Fruit fly (Drosophila melanogaster): ENCODE results near the gene CG6793.
A peak's percentile ranks its signal among the peaks of the same experiment; 100 is the strongest.

CG6793 gene

dm6 chr3L:12057585-12057984 is 15.4 kb downstream of the CG6793 start (continued):
- TF ChIP-seq wdn (GFP tag; IDR thresholded peaks at IDR 0.05) = no peak
- TF ChIP-seq Hey (tag; optimal IDR thresholded peaks at IDR 0.05) = no peak
- no peak for TF ChIP-seq Bdp1 (GFP tag; optimal IDR thresholded peaks at IDR 0.05)
- no peak for TF ChIP-seq tup (GFP tag; optimal IDR thresholded peaks at IDR 0.05)
- no peak for TF ChIP-seq CG4282 (GFP tag; optimal IDR thresholded peaks at IDR 0.05)
- peak; percentile 7 for TF ChIP-seq CG5180 (GFP tag; optimal IDR thresholded peaks at IDR 0.05)
- no peak for TF ChIP-seq CG2116 (GFP tag; optimal IDR thresholded peaks at IDR 0.05)
- TF ChIP-seq exex (tag; optimal IDR thresholded peaks at IDR 0.05) = peak; percentile 95
- no peak for TF ChIP-seq CG6254 (GFP tag; optimal IDR thresholded peaks at IDR 0.05)
- TF ChIP-seq Adf1 (GFP tag; IDR thresholded peaks at IDR 0.05) = no peak
- TF ChIP-seq onecut (GFP tag; IDR thresholded peaks at IDR 0.05) = no peak
- no peak for TF ChIP-seq Nf-YA (GFP tag; IDR thresholded peaks at IDR 0.05)
- no peak for TF ChIP-seq CG10366 (GFP tag; IDR thresholded peaks at IDR 0.05)
- TF ChIP-seq Xbp1 (GFP tag; optimal IDR thresholded peaks at IDR 0.05) = no peak
- TF ChIP-seq Fer1 (GFP tag; optimal IDR thresholded peaks at IDR 0.05) = peak; percentile 1
- peak in 1 of 2 experiments; percentile 94 for TF ChIP-seq Pdp1 (GFP tag; optimal IDR thresholded peaks at IDR 0.05)
- no peak for TF ChIP-seq insv (GFP tag; optimal IDR thresholded peaks at IDR 0.05)
- no peak for TF ChIP-seq slou (GFP tag; optimal IDR thresholded peaks at IDR 0.05)
- no peak for TF ChIP-seq Scr (GFP tag; IDR thresholded peaks at IDR 0.05; ENCODE audit: partially characterized antibody)
- peak; percentile 38 for TF ChIP-seq CG34376 (GFP tag; optimal IDR thresholded peaks at IDR 0.05)
- TF ChIP-seq sna (GFP tag; IDR thresholded peaks at IDR 0.05; ENCODE audit: partially characterized antibody) = no peak
- no peak for TF ChIP-seq CG15514 (GFP tag; optimal IDR thresholded peaks at IDR 0.05)
- TF ChIP-seq Awh (GFP tag; IDR thresholded peaks at IDR 0.05) = 0 out of 2 replicates have a peak, but pooled peaks have one; percentile 38
- no peak for TF ChIP-seq CG12942 (GFP tag; optimal IDR thresholded peaks at IDR 0.05)
- TF ChIP-seq GATAe (GFP tag; conservative IDR thresholded peaks at IDR 0.05) = peak; percentile 20
- no peak for TF ChIP-seq rib (GFP tag; IDR thresholded peaks at IDR 0.05)
- TF ChIP-seq CoRest (tag; optimal IDR thresholded peaks at IDR 0.05) = no peak
- TF ChIP-seq CG13424 (tag; optimal IDR thresholded peaks at IDR 0.05) = no peak
- TF ChIP-seq ci (GFP tag; IDR thresholded peaks at IDR 0.05) = 0 out of 3 replicates have a peak, but pooled peaks have one; percentile 12
- no peak for TF ChIP-seq Opbp (GFP tag; IDR thresholded peaks at IDR 0.05; ENCODE audit: partially characterized antibody)
- no peak for TF ChIP-seq eyg (GFP tag; optimal IDR thresholded peaks at IDR 0.05)
- no peak for TF ChIP-seq CG30403 (GFP tag; optimal IDR thresholded peaks at IDR 0.05)
- TF ChIP-seq usp (GFP tag; optimal IDR thresholded peaks at IDR 0.05) = no peak
- no peak for TF ChIP-seq B-H1 (GFP tag; IDR thresholded peaks at IDR 0.05)
- TF ChIP-seq CG12769 (tag; optimal IDR thresholded peaks at IDR 0.05) = no peak
- TF ChIP-seq CG4424 (GFP tag; optimal IDR thresholded peaks at IDR 0.05) = no peak
- peak; percentile 27; the same call in 1 of the 2 replicates for TF ChIP-seq chm (GFP tag; IDR thresholded peaks at IDR 0.05)
- no peak for TF ChIP-seq wek (GFP tag; optimal IDR thresholded peaks at IDR 0.05)
- peak; percentile 11 for TF ChIP-seq gro (GFP tag; optimal IDR thresholded peaks at IDR 0.05)
- no peak for TF ChIP-seq CG7987 (GFP tag; optimal IDR thresholded peaks at IDR 0.05)
- peak; percentile 53 for TF ChIP-seq oc (tag; optimal IDR thresholded peaks at IDR 0.05)
- no peak for TF ChIP-seq trem (tag; optimal IDR thresholded peaks at IDR 0.05)
- TF ChIP-seq CrebB (tag; optimal IDR thresholded peaks at IDR 0.05) = no peak
- no peak for TF ChIP-seq CG11085 (GFP tag; IDR thresholded peaks at IDR 0.05)
- no peak for TF ChIP-seq CG12219 (GFP tag; optimal IDR thresholded peaks at IDR 0.05)
- TF ChIP-seq br (optimal IDR thresholded peaks at IDR 0.05) = no peak
- TF ChIP-seq ase (GFP tag; IDR thresholded peaks at IDR 0.05) = no peak
- TF ChIP-seq CG4820 (GFP tag; optimal IDR thresholded peaks at IDR 0.05) = no peak
- TF ChIP-seq Vsx1 (GFP tag; optimal IDR thresholded peaks at IDR 0.05) = peak; percentile 82
- TF ChIP-seq zen2 (GFP tag; IDR thresholded peaks at IDR 0.05; ENCODE audit: partially characterized antibody) = no peak
- TF ChIP-seq Rx (GFP tag; IDR thresholded peaks at IDR 0.05) = no peak
